Worm (Caenorhabditis elegans) whole organism, mixed stage, embryonic: ENCODE results near the gene Y39H10B.2.

Experiments
- bed-3 ChIP-seq: fragments of 200-800 bp; sonication (Bioruptor generic); optimal IDR thresholded peaks from 3 replicates; lab custom pipeline; 2018; ENCODE audit warnings: mild to moderate bottlenecking, missing genetic modification characterization, moderate library complexity, missing compliant biosample characterization
- ceh-39 ChIP-seq: fragments of 150-350 bp; optimal IDR thresholded peaks from 2 replicates; lab custom pipeline; 2014; ENCODE audit warnings: missing biosample characterization, missing genetic modification characterization
- ces-1 ChIP-seq: fragments of 150-350 bp; optimal IDR thresholded peaks from 2 replicates; lab custom pipeline; 2014; ENCODE audit warnings: missing biosample characterization, missing genetic modification reagents, missing genetic modification characterization
- cnd-1 ChIP-seq: fragments of 200-800 bp; sonication (Bioruptor generic); optimal IDR thresholded peaks from 2 replicates; lab custom pipeline; 2018; ENCODE audit warnings: mild to moderate bottlenecking, missing genetic modification characterization, missing compliant biosample characterization
- drap-1 ChIP-seq: fragments of 200-800 bp; sonication (Bioruptor generic); optimal IDR thresholded peaks from 3 replicates; lab custom pipeline; 2018; ENCODE audit warnings: mild to moderate bottlenecking, missing genetic modification characterization, missing compliant biosample characterization
- ham-2 ChIP-seq: fragments of 200-800 bp; sonication (Bioruptor generic); optimal IDR thresholded peaks from 2 replicates; lab custom pipeline; 2018; ENCODE audit warnings: mild to moderate bottlenecking, missing genetic modification characterization, missing compliant biosample characterization
- hlh-1 ChIP-seq: fragments of 150-350 bp; optimal IDR thresholded peaks from 2 replicates; lab custom pipeline; 2014; ENCODE audit warnings: missing biosample characterization, missing genetic modification reagents, missing genetic modification characterization
- lsy-2 ChIP-seq: fragments of 150-350 bp; optimal IDR thresholded peaks from 2 replicates; lab custom pipeline; 2014; ENCODE audit warnings: missing biosample characterization, missing genetic modification characterization
- nhr-2 ChIP-seq: fragments of 150-350 bp; optimal IDR thresholded peaks from 2 replicates; lab custom pipeline; 2014; ENCODE audit warnings: missing biosample characterization, missing genetic modification characterization
- nhr-237 ChIP-seq: fragments of 150-350 bp; optimal IDR thresholded peaks from 2 replicates; lab custom pipeline; 2014; ENCODE audit warnings: missing biosample characterization, missing genetic modification characterization
- nhr-28 ChIP-seq: fragments of 150-350 bp; optimal IDR thresholded peaks from 2 replicates; lab custom pipeline; 2014; ENCODE audit warnings: missing biosample characterization, missing genetic modification characterization
- tbx-8 ChIP-seq: fragments of 200-800 bp; sonication (Bioruptor generic); optimal IDR thresholded peaks from 2 replicates; lab custom pipeline; 2018; ENCODE audit warnings: mild to moderate bottlenecking, missing genetic modification characterization, moderate library complexity, missing compliant biosample characterization
- unc-120 ChIP-seq: sonication (generic microtip); optimal IDR thresholded peaks from 2 replicates; lab custom pipeline; 2017; ENCODE audit warnings: missing genetic modification characterization, missing compliant biosample characterization; ENCODE audit not compliant: poor library complexity, severe bottlenecking
- unc-39 ChIP-seq: fragments of 150-350 bp; optimal IDR thresholded peaks from 2 replicates; lab custom pipeline; 2014; ENCODE audit warnings: missing biosample characterization, missing genetic modification characterization
- unc-62 ChIP-seq: fragments of 150-350 bp; optimal IDR thresholded peaks from 2 replicates; lab custom pipeline; 2014; ENCODE audit warnings: missing biosample characterization, missing genetic modification reagents, missing genetic modification characterization
- zip-8 ChIP-seq: fragments of 150-350 bp; optimal IDR thresholded peaks from 2 replicates; lab custom pipeline; 2014; ENCODE audit warnings: missing biosample characterization, missing genetic modification characterization

Y39H10B.2 gene

ce11 chrV:3716279-3716887 lies 47.8 kb downstream of the Y39H10B.2 start:
- TF ChIP-seq unc-62 (GFP tag; lab: Kevin White, UChicago) (peak; percentile 40), ces-1 (GFP tag; lab: Kevin White, UChicago) (peak; percentile 10), ceh-39 (tag; lab: Kevin White, UChicago) (no peak), unc-120 (no peak), bed-3 (GFP tag; lab: Kevin White, UChicago) (no peak), unc-39 (no peak)

ce11 chrV:3717751-3718150 lies 49.2 kb downstream of the Y39H10B.2 start:
- no peak for TF ChIP-seq nhr-237
- TF ChIP-seq ces-1 (GFP tag; lab: Kevin White, UChicago), result peak; percentile 27

DNA sequence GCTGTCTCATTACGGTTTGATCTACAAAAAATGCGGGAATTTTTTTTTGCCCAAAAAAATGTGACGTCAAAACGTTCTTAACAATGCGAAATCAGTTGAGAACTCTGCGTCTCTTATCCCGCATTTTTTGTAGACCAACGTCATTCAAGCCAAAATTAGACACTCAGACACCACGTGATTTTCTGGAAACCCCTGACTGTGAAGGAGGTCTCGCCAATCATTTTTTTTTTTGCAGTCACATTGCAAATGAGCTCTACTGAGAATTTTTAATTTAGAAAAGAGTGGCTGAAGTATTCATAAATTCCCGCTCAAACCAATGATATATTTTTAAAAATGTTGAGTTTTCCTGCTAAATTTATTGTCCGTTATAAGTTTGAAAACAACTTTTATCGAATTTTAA lies 49.9 kb downstream of the Y39H10B.2 start:
- TF ChIP-seq cnd-1 (tag; lab: Kevin White, UChicago), result no peak
- no peak for TF ChIP-seq drap-1
- TF ChIP-seq hlh-1, result no peak
- TF ChIP-seq nhr-2, result no peak
- no peak for TF ChIP-seq nhr-28 (tag; lab: Kevin White, UChicago)
- no peak for TF ChIP-seq zip-8 (tag; lab: Kevin White, UChicago)
- no peak for TF ChIP-seq ham-2 (GFP tag; lab: Kevin White, UChicago)
- no peak for TF ChIP-seq lsy-2 (tag; lab: Kevin White, UChicago)
- TF ChIP-seq nhr-237, result no peak
- TF ChIP-seq tbx-8 (GFP tag; lab: Kevin White, UChicago), result no peak
